Worm (Caenorhabditis elegans) whole organism, L2 larva: ENCODE data around the gene T01B4.3.

Source experiments
- Y55F3AM.14 ChIP-seq: fragments of 200-800 bp; sonication (Bioruptor generic); optimal IDR thresholded peaks from 2 replicates; lab custom pipeline; 2018; ENCODE audit warnings: mild to moderate bottlenecking, missing genetic modification characterization, missing compliant biosample characterization
- aly-2 ChIP-seq: fragments of 150-350 bp; optimal IDR thresholded peaks from 2 replicates; lab custom pipeline; 2014; ENCODE audit warnings: missing biosample characterization, missing genetic modification characterization
- ama-1 ChIP-seq: fragments of 150-350 bp; optimal IDR thresholded peaks from 2 replicates; lab custom pipeline; 2018; ENCODE audit warnings: inconsistent platforms
- ceh-16 ChIP-seq: fragments of 150-350 bp; optimal IDR thresholded peaks from 2 replicates; lab custom pipeline; 2014; ENCODE audit warnings: missing biosample characterization, missing genetic modification characterization
- elt-3 ChIP-seq: sonication (generic microtip); optimal IDR thresholded peaks from 2 replicates; lab custom pipeline; 2017; ENCODE audit warnings: missing biosample characterization, missing genetic modification characterization
- fos-1 ChIP-seq: fragments of 150-350 bp; optimal IDR thresholded peaks from 2 replicates; lab custom pipeline; 2014; ENCODE audit warnings: missing biosample characterization, missing genetic modification characterization
- mab-5 ChIP-seq: fragments of 150-350 bp; optimal IDR thresholded peaks from 2 replicates; lab custom pipeline; 2014; ENCODE audit warnings: missing biosample characterization, missing genetic modification characterization
- nhr-11 ChIP-seq: fragments of 150-350 bp; optimal IDR thresholded peaks from 2 replicates; lab custom pipeline; 2014; ENCODE audit warnings: missing biosample characterization, missing genetic modification characterization
- nhr-12 ChIP-seq: fragments of 150-350 bp; optimal IDR thresholded peaks from 2 replicates; lab custom pipeline; 2014; ENCODE audit warnings: missing biosample characterization, missing genetic modification characterization
- nhr-77 ChIP-seq: fragments of 150-350 bp; optimal IDR thresholded peaks from 2 replicates; lab custom pipeline; 2014; ENCODE audit warnings: missing biosample characterization, missing genetic modification characterization
- sma-3 ChIP-seq: sonication (generic microtip); optimal IDR thresholded peaks from 2 replicates; lab custom pipeline; 2016; ENCODE audit warnings: missing genetic modification reagents, missing genetic modification characterization, missing compliant biosample characterization

DNA sequence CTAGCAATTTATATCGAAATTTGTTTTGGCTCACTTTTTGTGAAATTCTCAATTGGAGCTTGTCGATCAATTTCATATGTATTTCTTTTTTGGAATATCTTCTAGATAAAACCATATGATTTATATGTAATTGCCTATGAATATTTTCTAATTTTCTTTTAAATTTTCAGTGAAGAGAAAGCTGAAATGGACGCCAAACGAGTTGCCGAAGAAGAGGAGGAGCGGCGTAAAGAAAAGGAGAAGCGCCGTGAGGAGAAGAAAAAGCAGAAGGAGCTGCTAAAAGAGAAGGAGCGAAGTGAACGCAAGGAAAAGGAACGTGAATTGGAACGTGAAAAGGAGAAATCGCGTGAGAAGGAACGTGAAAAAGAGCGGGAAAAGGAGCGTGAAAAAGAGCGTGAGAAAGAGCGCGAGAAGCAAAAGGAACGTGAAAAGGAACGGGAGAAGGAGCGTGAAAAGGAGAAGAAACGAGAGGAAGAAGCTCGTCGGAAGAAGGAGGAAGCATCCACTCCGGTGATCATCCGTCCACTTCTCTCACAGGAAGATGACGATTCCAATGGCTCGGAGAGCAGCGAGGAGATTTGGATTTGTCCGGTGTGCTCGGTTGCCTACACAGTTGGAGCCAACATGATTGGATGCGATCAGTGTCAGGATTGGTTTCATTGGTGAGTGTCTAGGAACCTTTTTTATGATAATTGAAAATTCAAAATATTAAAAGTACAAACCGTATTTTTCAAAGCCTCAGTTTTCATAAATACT is 26.5 kb upstream of the T01B4.3 start:
- TF ChIP-seq ceh-16 (tag; lab: Kevin White, UChicago) (no peak), ama-1 (lab: Kevin White, UChicago) (no peak), nhr-12 (tag; lab: Kevin White, UChicago) (no peak), aly-2 (no peak), nhr-77 (tag; lab: Kevin White, UChicago) (no peak), Y55F3AM.14 (GFP tag; lab: Kevin White, UChicago) (no peak), elt-3 (tag; lab: Kevin White, UChicago) (no peak), nhr-11 (tag; lab: Kevin White, UChicago) (no peak), sma-3 (GFP tag; lab: Kevin White, UChicago) (no peak), mab-5 (no peak), fos-1 (tag; lab: Kevin White, UChicago) (no peak)
